Fruit fly (Drosophila melanogaster) whole organism, pupa: ENCODE results near the gene CG31922.

Experiments used
- CG10348 ChIP-seq: fragments of 200-800 bp; sonication (Bioruptor generic); IDR thresholded peaks from 2 replicates; pipeline ENCODE4 v1.3.6; 2022; ENCODE audit warnings: missing biosample characterization, missing genetic modification characterization
- CG8159 ChIP-seq: fragments of 200-800 bp; sonication (Bioruptor generic); optimal IDR thresholded peaks from 3 replicates; lab custom pipeline; 2018; ENCODE audit warnings: missing biosample characterization, mild to moderate bottlenecking, missing genetic modification characterization, moderate library complexity
- EcR ChIP-seq: fragments of 200-800 bp; sonication (Bioruptor generic); optimal IDR thresholded peaks from 3 replicates; lab custom pipeline; 2019; ENCODE audit warnings: missing biosample characterization, missing genetic modification characterization, mild to moderate bottlenecking, moderate library complexity, missing genetic modification reagents
- Pif1A ChIP-seq: fragments of 200-800 bp; sonication (Bioruptor generic); optimal IDR thresholded peaks from 3 replicates; lab custom pipeline; 2016; ENCODE audit warnings: missing biosample characterization, missing genetic modification characterization
- Pif1B ChIP-seq: fragments of 200-800 bp; sonication (Bioruptor generic); optimal IDR thresholded peaks from 3 replicates; lab custom pipeline; 2016; ENCODE audit warnings: missing biosample characterization, missing genetic modification characterization
- Snoo ChIP-seq: fragments of 200-800 bp; sonication (Bioruptor generic); optimal IDR thresholded peaks from 3 replicates; lab custom pipeline; 2017; ENCODE audit warnings: missing biosample characterization, mild to moderate bottlenecking, missing genetic modification characterization, inconsistent platforms
- gl ChIP-seq: fragments of 200-800 bp; sonication (Bioruptor generic); optimal IDR thresholded peaks from 2 replicates; lab custom pipeline; 2018; ENCODE audit warnings: missing biosample characterization, mild to moderate bottlenecking, missing genetic modification characterization

- peak; percentile 37 for TF ChIP-seq EcR
- TF ChIP-seq Snoo (tag; lab: Kevin White, UChicago), result no peak
- no peak for TF ChIP-seq CG8159 (tag; lab: Kevin White, UChicago)
- no peak for TF ChIP-seq Pif1B (GFP tag; lab: Kevin White, UChicago)
- no peak for TF ChIP-seq Pif1A (GFP tag; lab: Kevin White, UChicago)
- no peak for TF ChIP-seq CG10348 (GFP tag; lab: Robert Waterston, UW)
- no peak for TF ChIP-seq gl
These were observed 13.8 kb downstream of the CG31922 start, which contains the start of the genes CG5126 and Tgt for dm6 chr2L:1183799-1184198.
